Worm (Caenorhabditis elegans): ENCODE results near the gene cal-5.

The cal-5 gene

DNA sequence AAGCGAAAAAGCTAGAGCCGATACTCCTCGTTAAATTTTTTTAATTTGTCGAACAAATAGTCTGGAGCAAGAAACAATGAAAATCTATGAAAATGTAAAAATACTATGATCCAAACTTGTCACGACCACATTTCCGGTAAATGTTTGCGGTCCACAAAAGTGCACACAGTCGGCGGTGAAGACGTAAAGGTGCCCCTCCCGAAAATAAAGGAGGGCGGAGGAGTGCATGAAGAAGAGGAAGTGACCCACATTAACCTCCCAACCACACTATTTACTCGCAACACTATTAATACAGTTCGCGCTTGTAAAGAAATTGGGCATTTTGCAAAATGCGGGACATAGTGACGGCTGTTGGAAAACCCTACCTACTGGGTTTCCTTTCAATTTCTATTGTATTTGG, 37.7 kb downstream of the cal-5 start:
- no peak for TF ChIP-seq lag-1 (GFP tag; IDR thresholded peaks at IDR 0.05)
- TF ChIP-seq F49E8.2 (tag; optimal IDR thresholded peaks at IDR 0.05; ENCODE audit: insufficient read depth): no peak
- TF ChIP-seq F10E7.11 (tag; optimal IDR thresholded peaks at IDR 0.05): no peak
- no peak for TF ChIP-seq snpc-3.4 (tag; optimal IDR thresholded peaks at IDR 0.05)
- TF ChIP-seq mxl-1 (tag; optimal IDR thresholded peaks at IDR 0.05): no peak
- no peak for TF ChIP-seq fkh-3 (tag; optimal IDR thresholded peaks at IDR 0.05)
- TF ChIP-seq somi-1 (GFP tag; optimal IDR thresholded peaks at IDR 0.05): no peak
- no peak for TF ChIP-seq unc-130 (GFP tag; optimal IDR thresholded peaks at IDR 0.05)
- no peak for TF ChIP-seq tlf-1 (GFP tag; optimal IDR thresholded peaks at IDR 0.05)
- TF ChIP-seq nhr-120 (GFP tag; IDR thresholded peaks at IDR 0.05): no peak
- TF ChIP-seq nfya-2 (GFP tag; IDR thresholded peaks at IDR 0.05): no peak
- TF ChIP-seq dpff-1 (tag; optimal IDR thresholded peaks at IDR 0.05): no peak
- TF ChIP-seq F22D6.2 (tag; optimal IDR thresholded peaks at IDR 0.05): no peak
- no peak for TF ChIP-seq cebp-2 (GFP tag; IDR thresholded peaks at IDR 0.05)
- TF ChIP-seq lin-54 (GFP tag; optimal IDR thresholded peaks at IDR 0.05): no peak
- no peak for TF ChIP-seq aptf-2 (GFP tag; conservative IDR thresholded peaks at IDR 0.05)
- no peak for TF ChIP-seq snpc-4 (GFP tag; optimal IDR thresholded peaks at IDR 0.05)
- TF ChIP-seq snpc-4 (tag; optimal IDR thresholded peaks at IDR 0.05): no peak
- TF ChIP-seq lsy-27 (tag; optimal IDR thresholded peaks at IDR 0.05; ENCODE audit: borderline replicate concordance, insufficient read depth): no peak
- TF ChIP-seq Y67H2A.10 (GFP tag; conservative IDR thresholded peaks at IDR 0.05): no peak
- no peak for TF ChIP-seq madf-6 (GFP tag; IDR thresholded peaks at IDR 0.05)

ce11 chrX:5038812-5039211, 38.9 kb downstream of the cal-5 start:
- TF ChIP-seq T07F8.4 (tag; optimal IDR thresholded peaks at IDR 0.05) (no peak), nfya-2 (GFP tag; IDR thresholded peaks at IDR 0.05) (no peak), F49E8.2 (tag; optimal IDR thresholded peaks at IDR 0.05; ENCODE audit: insufficient read depth) (no peak), F37B4.10 (GFP tag; IDR thresholded peaks at IDR 0.05) (no peak), F39B2.1 (GFP tag; IDR thresholded peaks at IDR 0.05) (no peak), dpl-1 (GFP tag; optimal IDR thresholded peaks at IDR 0.05) (no peak), C06A6.2 (GFP tag; conservative IDR thresholded peaks at IDR 0.05) (no peak), ZK185.1 (tag; optimal IDR thresholded peaks at IDR 0.05; ENCODE audit: poor library complexity, severe bottlenecking) (no peak), F55B11.4 (tag; optimal IDR thresholded peaks at IDR 0.05; ENCODE audit: borderline replicate concordance, insufficient read depth) (no peak), madf-3 (GFP tag; IDR thresholded peaks at IDR 0.05) (no peak), sea-2 (GFP tag; IDR thresholded peaks at IDR 0.05) (no peak), fkh-3 (tag; optimal IDR thresholded peaks at IDR 0.05) (no peak), D2030.7 (GFP tag; IDR thresholded peaks at IDR 0.05) (no peak), let-526 (GFP tag; IDR thresholded peaks at IDR 0.05) (no peak), lin-35 (GFP tag; optimal IDR thresholded peaks at IDR 0.05) (no peak), lin-40 (tag; optimal IDR thresholded peaks at IDR 0.05) (no peak), B0336.3 (GFP tag; IDR thresholded peaks at IDR 0.05) (no peak), ekl-4 (GFP tag; IDR thresholded peaks at IDR 0.05) (no peak), B0261.1 (tag; optimal IDR thresholded peaks at IDR 0.05) (no peak)

DNA sequence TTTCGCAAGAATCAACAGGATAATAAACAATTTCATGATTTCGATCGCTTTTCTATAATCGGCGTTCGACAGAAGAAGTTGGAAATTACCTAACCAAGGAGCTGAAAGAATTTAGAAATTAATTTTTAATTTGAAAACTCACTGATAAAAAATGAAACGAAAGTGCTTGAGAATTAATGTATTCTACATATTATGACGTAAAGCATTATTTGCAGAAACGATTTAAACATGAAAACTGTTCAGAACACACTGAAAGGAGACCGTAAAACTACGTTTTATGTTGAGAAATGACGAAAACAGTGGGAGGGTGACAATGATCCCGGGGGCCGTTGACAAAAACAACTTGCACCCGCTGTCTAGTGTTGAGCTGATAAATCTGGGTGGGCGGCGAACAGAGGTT, 40.1 kb downstream of the cal-5 start, which contains the start of gene ZC449.5:
ZC449.5 (minus strand) TSS at position 101 of the 400 bp plus-strand sequence.
- TF ChIP-seq sdz-38 (tag; optimal IDR thresholded peaks at IDR 0.05) (no peak), Y95B8A.8 (GFP tag; IDR thresholded peaks at IDR 0.05) (no peak), bed-2 (GFP tag; IDR thresholded peaks at IDR 0.05) (no peak), ceh-100 (GFP tag; IDR thresholded peaks at IDR 0.05) (no peak), ztf-25 (GFP tag; IDR thresholded peaks at IDR 0.05) (no peak), F55B11.4 (tag; optimal IDR thresholded peaks at IDR 0.05; ENCODE audit: borderline replicate concordance, insufficient read depth) (no peak), akir-1 (GFP tag; optimal IDR thresholded peaks at IDR 0.05) (no peak), gei-17 (GFP tag; optimal IDR thresholded peaks at IDR 0.05) (no peak), snpc-1.1 (tag; optimal IDR thresholded peaks at IDR 0.05; ENCODE audit: insufficient read depth) (no peak), xnd-1 (tag; optimal IDR thresholded peaks at IDR 0.05) (no peak), F57C9.4 (tag; optimal IDR thresholded peaks at IDR 0.05) (no peak), Y67H2A.10 (GFP tag; conservative IDR thresholded peaks at IDR 0.05) (no peak), unc-62 (GFP tag; optimal IDR thresholded peaks at IDR 0.05) (no peak), ceh-27 (GFP tag; optimal IDR thresholded peaks at IDR 0.05) (no peak)
